Fruit fly (Drosophila melanogaster) whole organism, prepupa: Measurements from ENCODE around the gene apn.

Experiments
- CG16779 ChIP-seq: fragments of 200-800 bp; sonication (Bioruptor generic); optimal IDR thresholded peaks from 3 replicates; lab custom pipeline; 2017; ENCODE audit warnings: missing biosample characterization, mild to moderate bottlenecking, missing genetic modification characterization
- CG6163 ChIP-seq: fragments of 200-800 bp; sonication (Bioruptor generic); IDR thresholded peaks from 3 replicates; pipeline ENCODE4 v1.3.6; 2022; ENCODE audit warnings: missing biosample characterization, missing genetic modification characterization
- Lpt ChIP-seq: fragments of 200-800 bp; sonication (Bioruptor generic); optimal IDR thresholded peaks from 3 replicates; lab custom pipeline; 2016; ENCODE audit warnings: missing biosample characterization, missing genetic modification characterization
- OdsH ChIP-seq: fragments of 200-800 bp; sonication (Bioruptor generic); optimal IDR thresholded peaks from 3 replicates; lab custom pipeline; 2016; ENCODE audit warnings: missing biosample characterization, missing genetic modification characterization
- Sox102F ChIP-seq: fragments of 200-800 bp; sonication (Bioruptor generic); optimal IDR thresholded peaks from 2 replicates; lab custom pipeline; 2016; ENCODE audit warnings: missing biosample characterization, mild to moderate bottlenecking, missing genetic modification characterization
- eg ChIP-seq: fragments of 200-800 bp; sonication (Bioruptor generic); IDR thresholded peaks from 3 replicates; pipeline ENCODE4 v1.3.6; 2022; ENCODE audit warnings: missing biosample characterization, missing genetic modification characterization
- fkh ChIP-seq: fragments of 200-800 bp; sonication (Bioruptor generic); optimal IDR thresholded peaks from 3 replicates; lab custom pipeline; 2017; ENCODE audit warnings: missing biosample characterization, mild to moderate bottlenecking, missing genetic modification characterization, moderate library complexity
- net ChIP-seq: fragments of 200-800 bp; sonication (Bioruptor generic); optimal IDR thresholded peaks from 3 replicates; lab custom pipeline; 2016; ENCODE audit warnings: missing biosample characterization, missing genetic modification characterization

- TF ChIP-seq Lpt (GFP tag; lab: Kevin White, UChicago): no peak
- no peak for TF ChIP-seq fkh (GFP tag; lab: Kevin White, UChicago)
- TF ChIP-seq CG6163 (GFP tag; lab: Robert Waterston, UW): no peak
- no peak for TF ChIP-seq Sox102F (GFP tag; lab: Kevin White, UChicago)
- no peak for TF ChIP-seq eg (GFP tag; lab: Robert Waterston, UW)
- no peak for TF ChIP-seq CG16779 (tag; lab: Kevin White, UChicago)
- TF ChIP-seq net (GFP tag; lab: Kevin White, UChicago): no peak
- no peak for TF ChIP-seq OdsH (GFP tag; lab: Kevin White, UChicago)
Observed at dm6 chr3R:13275473-13275872, 13.1 kb downstream of the apn start.
